Fruit fly (Drosophila melanogaster): ENCODE data around the gene Nuf2.

- TF ChIP-seq grn (GFP tag; optimal IDR thresholded peaks at IDR 0.05) (no peak), CG16813 (GFP tag; IDR thresholded peaks at IDR 0.05; ENCODE audit: partially characterized antibody) (no peak), cato (GFP tag; optimal IDR thresholded peaks at IDR 0.05; ENCODE audit: borderline replicate concordance) (no peak), Trl (optimal IDR thresholded peaks at IDR 0.05) (no peak), Trl (GFP tag; optimal IDR thresholded peaks at IDR 0.05) (no peak), CG11085 (GFP tag; IDR thresholded peaks at IDR 0.05) (no peak), HLH54F (GFP tag; optimal IDR thresholded peaks at IDR 0.05) (no peak), ara (GFP tag; IDR thresholded peaks at IDR 0.05) (no peak), CG8478 (optimal IDR thresholded peaks at IDR 0.05) (no peak), CG10431 (GFP tag; optimal IDR thresholded peaks at IDR 0.05) (no peak)
Observed at dm6 chr2L:7076804-7077203, 11.2 kb upstream of the Nuf2 start.

Data from whole organism, embryonic.